Worm (Caenorhabditis elegans): ENCODE data around the gene C45G9.5.

Gene C45G9.5

DNA sequence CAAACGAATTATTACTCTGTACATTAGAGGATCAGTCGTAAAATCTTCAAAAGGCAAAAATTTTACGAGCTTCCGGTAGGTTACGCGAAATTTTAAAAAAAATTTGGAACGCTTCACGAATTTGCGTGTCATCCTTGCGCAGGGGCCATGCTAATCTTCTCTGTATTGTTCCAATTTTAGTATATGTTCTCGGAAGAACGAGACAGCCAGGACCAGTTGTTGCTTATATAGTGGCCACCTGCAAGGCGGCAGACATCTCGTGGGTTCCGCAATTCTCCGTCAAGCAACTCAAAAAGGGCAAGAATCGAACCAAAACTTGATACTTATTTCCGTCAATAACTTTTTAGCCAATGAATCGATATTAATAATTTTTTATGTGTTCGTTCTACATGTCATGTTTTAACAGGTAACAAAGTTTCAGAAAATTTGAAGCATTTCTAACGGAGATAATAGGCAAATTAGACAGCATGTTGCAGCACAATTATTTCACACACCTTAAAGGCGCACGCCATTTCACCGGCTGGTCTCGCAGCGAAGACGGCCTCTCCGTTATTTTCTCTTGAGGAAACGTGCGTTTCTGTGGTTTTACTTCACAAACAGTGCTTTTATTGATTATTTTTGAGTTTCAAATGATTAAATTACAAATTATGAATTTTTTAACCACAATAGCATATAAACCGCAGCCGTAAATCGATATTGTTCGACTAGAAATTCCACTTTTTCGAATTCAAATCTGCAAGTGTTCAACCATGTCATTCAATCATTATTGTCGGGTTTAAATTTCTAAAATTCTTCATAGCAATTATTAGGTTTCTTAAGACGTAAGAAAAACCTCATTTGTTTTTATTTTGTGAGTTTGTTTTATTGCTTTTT is 33.0 kb downstream of the C45G9.5 start (continued):
- TF ChIP-seq F37B4.10 (GFP tag; IDR thresholded peaks at IDR 0.05) (0 out of 2 replicates have a peak, but pooled peaks have one; percentile 73), ztf-25 (GFP tag; IDR thresholded peaks at IDR 0.05) (peak; percentile 95)

ce11 chrIII:5081573-5081823 is 33.6 kb downstream of the C45G9.5 start, which contains the start of gene cox-6A:
Gene cox-6A (plus strand): TSS chrIII:5081724.
- TF ChIP-seq mes-4 (tag; optimal IDR thresholded peaks at IDR 0.05), result no peak
- no peak for TF ChIP-seq aptf-3 (GFP tag; IDR thresholded peaks at IDR 0.05)
- no peak for TF ChIP-seq let-607 (tag; optimal IDR thresholded peaks at IDR 0.05)
- TF ChIP-seq die-1 (tag; optimal IDR thresholded peaks at IDR 0.05), result no peak
- TF ChIP-seq unc-130 (GFP tag; optimal IDR thresholded peaks at IDR 0.05), result no peak
- TF ChIP-seq D2030.7 (GFP tag; IDR thresholded peaks at IDR 0.05), result no peak
- TF ChIP-seq hmg-1.2 (GFP tag; IDR thresholded peaks at IDR 0.05), result no peak
- TF ChIP-seq zim-3 (tag; optimal IDR thresholded peaks at IDR 0.05), result no peak
- no peak for TF ChIP-seq bed-1 (GFP tag; IDR thresholded peaks at IDR 0.05)
- no peak for TF ChIP-seq nfya-2 (GFP tag; IDR thresholded peaks at IDR 0.05)
- TF ChIP-seq attf-6 (GFP tag; IDR thresholded peaks at IDR 0.05), result no peak
- no peak for TF ChIP-seq F22D6.2 (tag; optimal IDR thresholded peaks at IDR 0.05)
- TF ChIP-seq snpc-3.4 (tag; optimal IDR thresholded peaks at IDR 0.05), result no peak

DNA sequence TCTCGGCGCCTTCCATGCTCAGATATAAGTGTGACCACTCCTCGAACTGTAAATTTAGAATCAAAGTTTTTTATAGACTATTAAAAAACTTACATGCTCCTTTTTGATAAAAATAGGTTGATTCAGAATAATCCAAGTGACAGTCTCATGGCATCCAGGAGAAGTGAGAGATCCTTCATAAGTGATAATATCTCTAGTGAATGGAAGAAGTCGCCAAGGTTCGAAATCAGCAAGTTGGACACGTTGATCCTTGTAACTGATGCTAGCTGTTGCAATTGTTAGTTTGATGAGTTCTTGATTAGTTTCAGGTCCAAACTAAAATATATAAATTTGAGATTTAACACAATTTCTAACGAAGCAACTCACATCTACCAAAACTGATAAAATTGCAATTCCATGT is 35.4 kb downstream of the C45G9.5 start:
- TF ChIP-seq ceh-58 (GFP tag; IDR thresholded peaks at IDR 0.05) (no peak), repo-1 (tag; optimal IDR thresholded peaks at IDR 0.05) (peak; percentile 30), F49E8.2 (tag; optimal IDR thresholded peaks at IDR 0.05; ENCODE audit: insufficient read depth) (no peak), madf-6 (GFP tag; IDR thresholded peaks at IDR 0.05) (peak; percentile 25; the same call in 1 of the 2 replicates), him-1 (tag; optimal IDR thresholded peaks at IDR 0.05) (peak; percentile 7), tlf-1 (GFP tag; optimal IDR thresholded peaks at IDR 0.05) (peak; percentile 59), ztf-22 (GFP tag; optimal IDR thresholded peaks at IDR 0.05) (peak; percentile 9), madf-10 (tag; optimal IDR thresholded peaks at IDR 0.05) (peak; percentile 2), B0336.3 (GFP tag; IDR thresholded peaks at IDR 0.05) (0 out of 2 replicates have a peak, but pooled peaks have one; percentile 23), atf-7 (tag; optimal IDR thresholded peaks at IDR 0.05) (no peak), Y53G8AR.9 (GFP tag; conservative IDR thresholded peaks at IDR 0.05) (peak; percentile 8; the same call in 1 of the 2 replicates), lin-54 (GFP tag; optimal IDR thresholded peaks at IDR 0.05) (peak; percentile 4), lin-40 (tag; optimal IDR thresholded peaks at IDR 0.05) (peak; percentile 38), lin-35 (GFP tag; optimal IDR thresholded peaks at IDR 0.05) (peak in 1 of 3 experiments; percentile 8), snpc-3.4 (tag; optimal IDR thresholded peaks at IDR 0.05) (no peak), snpc-4 (GFP tag; optimal IDR thresholded peaks at IDR 0.05) (no peak), snpc-4 (tag; optimal IDR thresholded peaks at IDR 0.05) (peak in 2 of 4 experiments; percentile 32 to 45), hsf-1 (GFP tag; IDR thresholded peaks at IDR 0.05) (0 out of 2 replicates have a peak, but pooled peaks have one; percentile 16), attf-5 (GFP tag; optimal IDR thresholded peaks at IDR 0.05) (peak; percentile 32), ekl-4 (GFP tag; IDR thresholded peaks at IDR 0.05) (0 out of 2 replicates have a peak, but pooled peaks have one; percentile 7)

- TF ChIP-seq lin-26 (GFP tag; IDR thresholded peaks at IDR 0.05), result no peak
- TF ChIP-seq ama-1 (optimal IDR thresholded peaks at IDR 0.05), result no peak
- TF ChIP-seq ama-1 (GFP tag; optimal IDR thresholded peaks at IDR 0.05), result no peak
- no peak for TF ChIP-seq lag-1 (GFP tag; IDR thresholded peaks at IDR 0.05)
- no peak for TF ChIP-seq madf-10 (tag; optimal IDR thresholded peaks at IDR 0.05)
- no peak for TF ChIP-seq unc-62 (GFP tag; optimal IDR thresholded peaks at IDR 0.05)
- TF ChIP-seq ZK185.1 (tag; optimal IDR thresholded peaks at IDR 0.05; ENCODE audit: poor library complexity, severe bottlenecking), result no peak
- no peak for TF ChIP-seq egl-18 (GFP tag; IDR thresholded peaks at IDR 0.05)
- no peak for TF ChIP-seq F23B12.7 (tag; optimal IDR thresholded peaks at IDR 0.05; ENCODE audit: insufficient read depth)
- no peak for TF ChIP-seq madf-6 (GFP tag; IDR thresholded peaks at IDR 0.05)
- TF ChIP-seq somi-1 (GFP tag; optimal IDR thresholded peaks at IDR 0.05), result no peak
- no peak for TF ChIP-seq madf-3 (GFP tag; IDR thresholded peaks at IDR 0.05)
Observed at ce11 chrIII:5085529-5085928, 37.6 kb downstream of the C45G9.5 start, which contains the start of gene cah-1. Gene cah-1 (minus strand): TSS chrIII:5085629.
